Worm (Caenorhabditis elegans): ENCODE data around the gene C08F1.8.
A peak's percentile ranks its signal among the peaks of the same experiment; 100 is the strongest.
"Not testable (repeated sequence)": the region's sequence is repeated elsewhere in the genome, so short reads cannot be mapped to it uniquely, and the experiment has no call there.

C08F1.8 gene

DNA sequence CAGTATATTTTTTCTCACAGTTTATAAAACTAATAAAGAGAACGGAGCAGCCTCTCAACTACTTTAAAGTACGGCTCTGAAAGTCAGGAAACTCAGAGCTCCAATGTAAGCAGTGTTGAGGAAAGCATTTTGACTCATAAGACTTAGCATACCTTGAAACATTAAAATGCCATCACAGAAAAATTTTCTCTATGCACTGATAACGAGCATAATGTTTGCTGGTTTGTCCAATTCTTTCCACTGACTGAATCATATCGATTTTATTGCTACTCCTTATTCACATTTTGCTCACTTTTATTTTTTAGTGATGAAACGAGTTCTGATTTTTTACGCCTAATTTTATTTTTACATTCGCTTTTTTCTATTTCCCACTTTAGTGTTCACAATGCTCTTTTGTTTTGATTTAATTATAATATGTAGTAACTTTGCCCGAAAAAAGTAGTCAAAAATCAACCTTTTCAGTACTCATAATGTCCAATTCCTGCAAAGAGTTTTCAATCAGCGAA is 23.8 kb upstream of the C08F1.8 start, which contains the start of gene math-39:
Gene math-39 (plus strand): TSS at position 456 of the 506 bp plus-strand sequence.
- TF ChIP-seq flt-1 (GFP tag; IDR thresholded peaks at IDR 0.05) (no peak), cog-1 (tag; optimal IDR thresholded peaks at IDR 0.05) (no peak), T22C8.4 (GFP tag; IDR thresholded peaks at IDR 0.05) (no peak), ztf-29 (GFP tag; IDR thresholded peaks at IDR 0.05) (no peak), med-1 (GFP tag; optimal IDR thresholded peaks at IDR 0.05; ENCODE audit: insufficient read depth) (no peak), tab-1 (GFP tag; IDR thresholded peaks at IDR 0.05) (no peak), ztf-23 (GFP tag; IDR thresholded peaks at IDR 0.05) (no peak), ref-1 (GFP tag; conservative IDR thresholded peaks at IDR 0.05) (no peak), klf-2 (GFP tag; conservative IDR thresholded peaks at IDR 0.05) (no peak)

ce11 chrII:1830182-1830682 is 22.1 kb upstream of the C08F1.8 start, which contains the start of gene math-40:
Gene math-40, plus strand, starts transcription at chrII:1830632.
- TF ChIP-seq med-1 (GFP tag; optimal IDR thresholded peaks at IDR 0.05; ENCODE audit: insufficient read depth) (no peak), ztf-23 (GFP tag; IDR thresholded peaks at IDR 0.05) (no peak), T22C8.4 (GFP tag; IDR thresholded peaks at IDR 0.05) (no peak), flt-1 (GFP tag; IDR thresholded peaks at IDR 0.05) (no peak), cog-1 (tag; optimal IDR thresholded peaks at IDR 0.05) (no peak), tab-1 (GFP tag; IDR thresholded peaks at IDR 0.05) (no peak), klf-2 (GFP tag; conservative IDR thresholded peaks at IDR 0.05) (no peak), ztf-29 (GFP tag; IDR thresholded peaks at IDR 0.05) (no peak), ref-1 (GFP tag; conservative IDR thresholded peaks at IDR 0.05) (no peak)

DNA sequence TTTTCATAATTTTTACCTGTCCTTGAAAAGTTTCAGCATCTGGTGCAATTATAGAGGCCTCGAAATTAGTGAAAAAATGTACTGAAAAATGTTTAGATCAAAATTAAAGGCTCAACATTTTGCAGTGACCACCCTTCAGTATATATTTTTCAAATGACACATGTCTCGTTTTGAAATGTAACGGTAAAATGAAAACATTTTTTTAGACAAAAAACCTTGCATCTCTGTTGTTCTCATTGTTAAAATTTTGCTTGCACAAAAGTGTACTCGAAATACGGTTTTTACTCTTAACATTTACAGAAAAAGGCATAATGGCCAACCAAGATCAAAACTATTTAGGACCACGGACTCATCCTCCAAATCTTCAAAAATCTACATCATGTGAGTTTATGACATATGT is 16.2 kb upstream of the C08F1.8 start, which contains the start of gene math-41:
Gene math-41 (plus strand): TSS at position 301 of the 400 bp plus-strand sequence.
- TF ChIP-seq ztf-29 (GFP tag; IDR thresholded peaks at IDR 0.05); tab-1 (GFP tag; IDR thresholded peaks at IDR 0.05); cog-1 (tag; optimal IDR thresholded peaks at IDR 0.05): not testable (repeated sequence)

DNA sequence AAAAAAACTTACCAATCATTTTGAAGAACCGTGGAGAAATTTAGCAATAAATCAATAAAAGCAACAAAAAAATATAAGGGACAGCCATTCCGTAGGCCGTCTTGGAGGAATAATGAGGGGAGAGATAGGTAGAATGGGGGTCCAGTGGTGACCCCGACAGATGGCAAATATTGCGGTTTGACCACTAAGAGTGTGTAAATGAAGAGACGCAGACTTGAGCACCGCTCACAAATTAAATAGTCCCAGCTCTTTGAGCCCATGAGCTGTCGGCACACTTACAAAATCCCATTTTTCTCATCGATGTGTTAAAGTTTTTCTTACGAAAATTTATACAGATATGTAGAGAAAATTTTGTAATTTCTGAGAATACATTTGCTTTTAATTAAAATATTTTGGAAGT is 12.7 kb upstream of the C08F1.8 start, which contains the start of gene fbxa-3:
Gene fbxa-3 (minus strand): TSS at position 101 of the 400 bp plus-strand sequence.
- no peak for TF ChIP-seq tab-1 (GFP tag; IDR thresholded peaks at IDR 0.05)
- no peak for TF ChIP-seq ztf-23 (GFP tag; IDR thresholded peaks at IDR 0.05)
- TF ChIP-seq klf-2 (GFP tag; conservative IDR thresholded peaks at IDR 0.05), result no peak

DNA sequence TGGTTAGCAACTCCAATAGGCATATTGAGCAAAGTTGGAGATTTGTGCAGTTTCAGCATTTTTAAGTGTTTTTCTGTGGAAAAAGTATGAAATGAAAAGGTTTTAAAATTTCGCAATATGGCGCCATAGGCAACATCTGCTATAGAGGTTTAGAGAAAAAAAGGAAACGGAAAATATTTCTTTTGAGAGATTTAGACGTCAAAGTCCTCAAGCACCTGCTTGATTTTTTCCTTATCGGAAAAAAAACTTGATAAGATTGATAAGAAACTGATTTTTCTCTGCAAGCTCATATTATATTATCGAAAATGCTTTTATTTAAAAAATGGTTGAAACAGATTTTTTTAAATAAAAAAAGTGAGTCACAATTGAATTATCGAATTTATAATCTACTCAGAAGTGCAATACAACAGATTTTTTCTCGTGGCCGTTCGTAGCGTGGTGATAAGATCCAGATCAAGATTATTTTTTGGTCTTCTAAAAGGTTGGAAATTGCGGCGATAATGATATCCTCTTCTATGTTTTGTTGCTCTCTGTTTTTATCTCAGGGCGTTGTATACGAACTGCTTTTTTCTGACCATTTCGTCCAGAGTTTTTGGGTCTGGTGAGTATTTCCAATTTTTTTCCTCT is 11.9 kb upstream of the C08F1.8 start, which contains the start of gene fbxc-19:
Gene fbxc-19 (plus strand): TSS at position 536 of the 627 bp plus-strand sequence.
- TF ChIP-seq flt-1 (GFP tag; IDR thresholded peaks at IDR 0.05), result peak; percentile 51; the same call in 1 of the 2 replicates
- no peak for TF ChIP-seq ztf-29 (GFP tag; IDR thresholded peaks at IDR 0.05)

- TF ChIP-seq ztf-23 (GFP tag; IDR thresholded peaks at IDR 0.05), result no peak
- no peak for TF ChIP-seq klf-2 (GFP tag; conservative IDR thresholded peaks at IDR 0.05)
- no peak for TF ChIP-seq tab-1 (GFP tag; IDR thresholded peaks at IDR 0.05)
- TF ChIP-seq cog-1 (tag; optimal IDR thresholded peaks at IDR 0.05), result no peak
- TF ChIP-seq ztf-29 (GFP tag; IDR thresholded peaks at IDR 0.05), result no peak
- no peak for TF ChIP-seq T22C8.4 (GFP tag; IDR thresholded peaks at IDR 0.05)
- TF ChIP-seq med-1 (GFP tag; optimal IDR thresholded peaks at IDR 0.05; ENCODE audit: insufficient read depth), result no peak
- TF ChIP-seq flt-1 (GFP tag; IDR thresholded peaks at IDR 0.05), result no peak
- no peak for TF ChIP-seq ref-1 (GFP tag; conservative IDR thresholded peaks at IDR 0.05)
Observed at ce11 chrII:1818300-1818699, 10.2 kb upstream of the C08F1.8 start, which contains the start of gene fbxb-10. Gene fbxb-10, minus strand, starts transcription at chrII:1818400.

- TF ChIP-seq ztf-29 (GFP tag; IDR thresholded peaks at IDR 0.05) (no peak), med-1 (GFP tag; optimal IDR thresholded peaks at IDR 0.05; ENCODE audit: insufficient read depth) (no peak), tab-1 (GFP tag; IDR thresholded peaks at IDR 0.05) (no peak)
Observed at ce11 chrII:1816053-1816452, 7.9 kb upstream of the C08F1.8 start.

DNA sequence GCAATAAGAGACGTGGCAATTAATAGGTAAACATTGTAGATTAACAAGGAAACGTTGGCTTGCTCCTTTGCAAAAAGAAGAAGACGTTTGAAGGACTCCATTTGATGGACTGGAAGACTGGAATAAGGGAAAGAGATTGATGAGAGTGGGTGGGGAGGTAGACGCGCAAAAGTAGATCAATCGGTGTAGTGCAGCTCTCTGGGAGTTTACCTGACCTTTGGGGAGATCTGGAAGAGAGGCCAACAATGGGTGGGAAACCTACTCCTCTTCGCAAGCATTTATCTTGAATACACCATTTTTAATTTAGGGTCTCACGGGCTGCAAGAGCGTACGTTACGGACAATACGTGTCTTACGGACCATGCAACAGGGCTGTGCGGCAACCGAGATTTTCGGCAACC is 1.8 kb downstream of the C08F1.8 start, which contains the start of gene C08F1.12:
Gene C08F1.12 (minus strand): TSS at position 101 of the 400 bp plus-strand sequence.
- no peak for TF ChIP-seq ztf-29 (GFP tag; IDR thresholded peaks at IDR 0.05)
- TF ChIP-seq T22C8.4 (GFP tag; IDR thresholded peaks at IDR 0.05), result no peak
- no peak for TF ChIP-seq med-1 (GFP tag; optimal IDR thresholded peaks at IDR 0.05; ENCODE audit: insufficient read depth)
- no peak for TF ChIP-seq ztf-23 (GFP tag; IDR thresholded peaks at IDR 0.05)
- no peak for TF ChIP-seq tab-1 (GFP tag; IDR thresholded peaks at IDR 0.05)
- no peak for TF ChIP-seq cog-1 (tag; optimal IDR thresholded peaks at IDR 0.05)
- no peak for TF ChIP-seq ref-1 (GFP tag; conservative IDR thresholded peaks at IDR 0.05)
- no peak for TF ChIP-seq flt-1 (GFP tag; IDR thresholded peaks at IDR 0.05)
- no peak for TF ChIP-seq klf-2 (GFP tag; conservative IDR thresholded peaks at IDR 0.05)

DNA sequence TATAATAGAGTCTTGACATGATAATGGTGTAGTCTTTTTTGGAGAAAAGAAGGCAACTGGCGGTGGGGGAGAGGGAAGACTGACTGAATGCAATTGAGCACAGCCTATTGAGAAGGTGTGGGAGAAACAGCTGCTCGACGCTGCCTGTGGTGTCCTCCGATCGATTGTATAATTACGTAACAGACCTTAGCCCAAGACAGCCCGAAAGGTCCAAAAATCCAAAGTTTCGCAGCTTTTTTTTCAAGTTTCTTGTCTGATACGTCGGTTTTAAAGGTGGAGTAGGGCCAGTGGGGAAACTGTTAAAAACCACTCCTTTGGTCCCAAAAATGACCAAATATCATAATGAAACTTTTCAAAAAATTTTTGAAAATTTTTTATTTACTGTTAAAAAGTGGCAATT is 20.0 kb downstream of the C08F1.8 start, which contains the start of the genes C08F1.6 and fbxb-13:
Gene C08F1.6 (minus strand): TSS at position 101 of the 400 bp plus-strand sequence.
Gene fbxb-13 (plus strand): TSS at position 191 of the 400 bp plus-strand sequence.
- TF ChIP-seq ztf-23 (GFP tag; IDR thresholded peaks at IDR 0.05) (no peak), klf-2 (GFP tag; conservative IDR thresholded peaks at IDR 0.05) (no peak), tab-1 (GFP tag; IDR thresholded peaks at IDR 0.05) (no peak), ztf-29 (GFP tag; IDR thresholded peaks at IDR 0.05) (no peak), med-1 (GFP tag; optimal IDR thresholded peaks at IDR 0.05; ENCODE audit: insufficient read depth) (no peak), cog-1 (tag; optimal IDR thresholded peaks at IDR 0.05) (no peak), ref-1 (GFP tag; conservative IDR thresholded peaks at IDR 0.05) (no peak), flt-1 (GFP tag; IDR thresholded peaks at IDR 0.05) (no peak), T22C8.4 (GFP tag; IDR thresholded peaks at IDR 0.05) (no peak)

DNA sequence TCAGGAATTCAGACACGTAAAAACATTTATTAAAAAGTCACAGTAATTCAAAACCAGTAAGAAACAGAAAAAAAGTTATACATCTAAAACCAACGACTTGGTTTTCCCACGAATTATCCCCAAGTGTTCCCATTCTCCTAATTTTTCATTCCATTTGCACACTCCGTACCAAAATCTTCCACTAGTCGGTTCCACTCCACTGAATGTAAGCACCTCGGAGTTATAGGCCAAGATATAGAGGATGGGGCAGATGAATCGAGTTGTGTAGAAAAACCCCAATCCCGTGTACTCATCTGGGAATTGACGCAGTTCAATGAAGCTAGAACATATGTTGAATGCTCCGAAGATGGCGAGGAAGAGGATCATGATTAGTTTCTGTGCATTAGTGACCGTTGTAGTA is 20.9 kb downstream of the C08F1.8 start:
- TF ChIP-seq T22C8.4 (GFP tag; IDR thresholded peaks at IDR 0.05), result no peak
